Fruit fly (Drosophila melanogaster) whole organism, embryonic: ENCODE measurements around the gene neur.

ENCODE experiments used
- Atf3 ChIP-seq: fragments of 200-800 bp; sonication (Bioruptor generic); optimal IDR thresholded peaks from 3 replicates; lab custom pipeline; 2016; ENCODE audit warnings: missing biosample characterization, missing genetic modification characterization
- CG10267 ChIP-seq: fragments of 200-800 bp; sonication (Bioruptor generic); optimal IDR thresholded peaks from 2 replicates; lab custom pipeline; 2018; ENCODE audit warnings: missing biosample characterization, mild to moderate bottlenecking, missing genetic modification characterization, moderate library complexity
- CG10979 ChIP-seq: fragments of 200-800 bp; sonication (Bioruptor generic); optimal IDR thresholded peaks from 2 replicates; lab custom pipeline; 2018; ENCODE audit warnings: missing biosample characterization, mild to moderate bottlenecking, missing genetic modification characterization, moderate library complexity
- CG14860 ChIP-seq: fragments of 200-800 bp; sonication (Bioruptor generic); IDR thresholded peaks from 3 replicates; pipeline ENCODE4 v1.3.6; 2022; ENCODE audit warnings: missing biosample characterization, missing genetic modification characterization; ENCODE audit not compliant: partially characterized antibody
- CG18599 ChIP-seq: fragments of 200-800 bp; sonication (Bioruptor generic); optimal IDR thresholded peaks from 3 replicates; lab custom pipeline; 2017; ENCODE audit warnings: missing biosample characterization, missing genetic modification characterization, mild to moderate bottlenecking, moderate library complexity, missing genetic modification reagents
- CG2712 ChIP-seq: fragments of 200-800 bp; optimal IDR thresholded peaks from 3 replicates; lab custom pipeline; 2019; ENCODE audit warnings: missing biosample characterization, mild to moderate bottlenecking, missing genetic modification characterization, moderate library complexity
- CG32772 ChIP-seq: fragments of 200-800 bp; sonication (Bioruptor generic); IDR thresholded peaks from 2 replicates; pipeline ENCODE4 v1.3.6; 2022; ENCODE audit warnings: missing biosample characterization, missing genetic modification characterization
- CG3726 ChIP-seq: fragments of 200-800 bp; sonication (Bioruptor generic); IDR thresholded peaks from 3 replicates; pipeline ENCODE4, ENCODE4 v1.3.6; 2022; ENCODE audit warnings: missing biosample characterization, missing genetic modification characterization
- CG42726 ChIP-seq: fragments of 200-800 bp; sonication (Bioruptor generic); IDR thresholded peaks from 2 replicates; pipeline ENCODE4 v1.3.6; 2022; ENCODE audit warnings: missing biosample characterization, missing genetic modification characterization; ENCODE audit not compliant: partially characterized antibody
- CG4617 ChIP-seq: fragments of 200-800 bp; sonication (Bioruptor generic); optimal IDR thresholded peaks from 3 replicates; lab custom pipeline; 2016; ENCODE audit warnings: missing biosample characterization, missing genetic modification characterization, borderline replicate concordance
- CG6791 ChIP-seq: fragments of 200-800 bp; sonication (Bioruptor generic); IDR thresholded peaks from 3 replicates; pipeline ENCODE4 v1.3.6; 2022; ENCODE audit warnings: missing biosample characterization, missing genetic modification characterization; ENCODE audit not compliant: partially characterized antibody
- CG6854 ChIP-seq: fragments of 200-800 bp; sonication (Bioruptor generic); optimal IDR thresholded peaks from 3 replicates; lab custom pipeline; 2017; ENCODE audit warnings: missing biosample characterization, mild to moderate bottlenecking, missing genetic modification characterization
- CG8290 ChIP-seq, 3 experiments: fragments of 200-800 bp; sonication (Bioruptor generic); optimal IDR thresholded peaks; 2 replicates each; lab custom pipeline; 2016 to 2019; ENCODE audit warnings: missing biosample characterization in 3 of 3, missing genetic modification characterization in 3 of 3, mild to moderate bottlenecking in 2 of 3, moderate library complexity in 1 of 3
- CG9609 ChIP-seq: fragments of 200-800 bp; sonication (Bioruptor generic); optimal IDR thresholded peaks from 3 replicates; lab custom pipeline; 2016; ENCODE audit warnings: missing biosample characterization, missing genetic modification characterization
- CoRest ChIP-seq: fragments of 200-800 bp; sonication (Bioruptor generic); optimal IDR thresholded peaks from 3 replicates; lab custom pipeline; 2018; ENCODE audit warnings: missing biosample characterization, mild to moderate bottlenecking, missing genetic modification characterization, moderate library complexity
- H2.0 ChIP-seq: fragments of 200-800 bp; sonication (Bioruptor generic); IDR thresholded peaks from 2 replicates; pipeline ENCODE4 v1.3.6; 2022; ENCODE audit warnings: missing biosample characterization, missing genetic modification characterization
- HLHmδ ChIP-seq: fragments of 200-800 bp; sonication (Bioruptor generic); optimal IDR thresholded peaks from 2 replicates; lab custom pipeline; 2018; ENCODE audit warnings: missing biosample characterization, mild to moderate bottlenecking, missing genetic modification characterization, moderate library complexity
- Hand ChIP-seq: fragments of 200-800 bp; sonication (Bioruptor generic); optimal IDR thresholded peaks from 2 replicates; lab custom pipeline; 2017; ENCODE audit warnings: mild to moderate bottlenecking, missing biosample characterization, missing genetic modification reagents, missing genetic modification characterization
- Hr51 ChIP-seq, 2 experiments: fragments of 200-800 bp; sonication (Bioruptor generic); optimal IDR thresholded peaks; 2 replicates in 1 of 2; 3 replicates in 1 of 2; lab custom pipeline; 2016 to 2018; ENCODE audit warnings: missing biosample characterization in 2 of 2, missing genetic modification characterization in 2 of 2, mild to moderate bottlenecking in 1 of 2, moderate library complexity in 1 of 2
- Lim3 ChIP-seq: fragments of 200-800 bp; sonication (Bioruptor generic); IDR thresholded peaks from 2 replicates; pipeline ENCODE4 v1.3.6; 2022; ENCODE audit warnings: missing biosample characterization, missing genetic modification characterization
- NK7.1 ChIP-seq: fragments of 200-800 bp; sonication (Bioruptor generic); optimal IDR thresholded peaks from 3 replicates; lab custom pipeline; 2016; ENCODE audit warnings: missing biosample characterization, missing genetic modification characterization
- Sox100B ChIP-seq: fragments of 200-800 bp; sonication (Bioruptor generic); optimal IDR thresholded peaks from 3 replicates; lab custom pipeline; 2018; ENCODE audit warnings: missing biosample characterization, mild to moderate bottlenecking, missing genetic modification characterization
- Sry-β ChIP-seq: fragments of 200-800 bp; sonication (Bioruptor generic); optimal IDR thresholded peaks from 2 replicates; lab custom pipeline; 2018; ENCODE audit warnings: missing biosample characterization, mild to moderate bottlenecking, missing genetic modification characterization, moderate library complexity
- Vsx1 ChIP-seq: fragments of 200-800 bp; sonication (Bioruptor generic); optimal IDR thresholded peaks from 2 replicates; lab custom pipeline; 2017; ENCODE audit warnings: missing biosample characterization, mild to moderate bottlenecking, missing genetic modification characterization, missing genetic modification reagents
- ara ChIP-seq: fragments of 200-800 bp; sonication (Bioruptor generic); IDR thresholded peaks from 2 replicates; pipeline ENCODE4 v1.3.6; 2022; ENCODE audit warnings: missing biosample characterization, missing genetic modification characterization
- bcd ChIP-seq: fragments of 200-800 bp; sonication (Bioruptor generic); optimal IDR thresholded peaks from 2 replicates; lab custom pipeline; 2017; ENCODE audit warnings: missing biosample characterization, mild to moderate bottlenecking, missing genetic modification characterization
- dysf ChIP-seq: fragments of 200-800 bp; sonication (Bioruptor generic); IDR thresholded peaks from 3 replicates; pipeline ENCODE4 v1.3.6; 2022; ENCODE audit warnings: missing biosample characterization, missing genetic modification characterization
- emc ChIP-seq: fragments of 200-800 bp; sonication (Bioruptor generic); optimal IDR thresholded peaks from 2 replicates; lab custom pipeline; 2016; ENCODE audit warnings: missing biosample characterization, missing genetic modification characterization
- gcm ChIP-seq: fragments of 200-800 bp; sonication (Bioruptor generic); optimal IDR thresholded peaks from 2 replicates; lab custom pipeline; 2019; ENCODE audit warnings: missing biosample characterization, mild to moderate bottlenecking, missing genetic modification characterization, moderate library complexity
- ham ChIP-seq: fragments of 200-800 bp; sonication (Bioruptor generic); IDR thresholded peaks from 2 replicates; pipeline ENCODE4 v1.3.6; 2022; ENCODE audit warnings: missing biosample characterization, missing genetic modification characterization
- hkb ChIP-seq, 2 experiments: fragments of 200-800 bp in 1 of 2; fragments of >200 bp in 1 of 2; sonication (Bioruptor generic) in 1 of 2; IDR thresholded peaks in 1 of 2; optimal IDR thresholded peaks in 1 of 2; 2 replicates each; pipeline versions ENCODE4 v1.3.6 to Lab custom; 2017 to 2022; ENCODE audit warnings: missing biosample characterization in 1 of 2, missing genetic modification characterization in 1 of 2
- ind ChIP-seq: fragments of 200-800 bp; sonication (Bioruptor generic); optimal IDR thresholded peaks from 3 replicates; lab custom pipeline; 2016; ENCODE audit warnings: missing biosample characterization, missing genetic modification characterization
- insv ChIP-seq, 2 experiments: fragments of 200-800 bp; sonication (Bioruptor generic); optimal IDR thresholded peaks; 3 replicates each; lab custom pipeline; 2016 to 2018; ENCODE audit warnings: missing biosample characterization in 2 of 2, missing genetic modification characterization in 2 of 2
- oc ChIP-seq: fragments of 200-800 bp; sonication (Bioruptor generic); optimal IDR thresholded peaks from 2 replicates; lab custom pipeline; 2018; ENCODE audit warnings: missing biosample characterization, mild to moderate bottlenecking, missing genetic modification characterization, moderate library complexity
- phol ChIP-seq: fragments of 200-800 bp; sonication (Bioruptor generic); optimal IDR thresholded peaks from 3 replicates; lab custom pipeline; 2018; ENCODE audit warnings: missing biosample characterization, mild to moderate bottlenecking, missing genetic modification characterization, moderate library complexity
- pzg ChIP-seq: fragments of 200-800 bp; sonication (Bioruptor generic); optimal IDR thresholded peaks from 3 replicates; lab custom pipeline; 2018; ENCODE audit warnings: missing biosample characterization, mild to moderate bottlenecking, missing genetic modification characterization, moderate library complexity
- salm ChIP-seq: fragments of 200-800 bp; sonication (Bioruptor generic); optimal IDR thresholded peaks from 2 replicates; lab custom pipeline; 2018; ENCODE audit warnings: missing biosample characterization, mild to moderate bottlenecking, missing genetic modification characterization
- schlank ChIP-seq: fragments of 200-800 bp; sonication (Bioruptor generic); optimal IDR thresholded peaks from 2 replicates; lab custom pipeline; 2018; ENCODE audit warnings: missing biosample characterization, mild to moderate bottlenecking, missing genetic modification characterization
- slou ChIP-seq: fragments of 200-800 bp; sonication (Bioruptor generic); optimal IDR thresholded peaks from 3 replicates; lab custom pipeline; 2016; ENCODE audit warnings: missing biosample characterization, missing genetic modification characterization
- stc ChIP-seq: fragments of 200-800 bp; sonication (Bioruptor generic); IDR thresholded peaks from 2 replicates; pipeline ENCODE4 v1.3.6; 2022; ENCODE audit warnings: missing biosample characterization, missing genetic modification characterization
- ttk ChIP-seq: fragments of 200-800 bp; sonication (Bioruptor generic); IDR thresholded peaks from 2 replicates; pipeline ENCODE4 v2.1.2; 2022; ENCODE audit warnings: missing biosample characterization, missing genetic modification characterization
- twi ChIP-seq: fragments of 200-800 bp; optimal IDR thresholded peaks from 2 replicates; lab custom pipeline; 2019; ENCODE audit warnings: missing biosample characterization, mild to moderate bottlenecking, missing genetic modification characterization, moderate library complexity
- vfl ChIP-seq: fragments of 200-800 bp; sonication (Bioruptor generic); optimal IDR thresholded peaks from 2 replicates; lab custom pipeline; 2016; ENCODE audit warnings: missing biosample characterization, missing genetic modification characterization
- z ChIP-seq: fragments of 200-800 bp; sonication (Bioruptor generic); IDR thresholded peaks from 3 replicates; pipeline ENCODE4 v1.3.6; 2022; ENCODE audit warnings: missing biosample characterization, missing genetic modification characterization
- zen ChIP-seq: fragments of 200-800 bp; sonication (Bioruptor generic); optimal IDR thresholded peaks from 3 replicates; lab custom pipeline; 2018; ENCODE audit warnings: missing biosample characterization, mild to moderate bottlenecking, missing genetic modification characterization, moderate library complexity
- zf30C ChIP-seq: fragments of 200-800 bp; sonication (Bioruptor generic); optimal IDR thresholded peaks from 3 replicates; lab custom pipeline; 2018; ENCODE audit warnings: missing biosample characterization, mild to moderate bottlenecking, missing genetic modification characterization

The neur gene

DNA sequence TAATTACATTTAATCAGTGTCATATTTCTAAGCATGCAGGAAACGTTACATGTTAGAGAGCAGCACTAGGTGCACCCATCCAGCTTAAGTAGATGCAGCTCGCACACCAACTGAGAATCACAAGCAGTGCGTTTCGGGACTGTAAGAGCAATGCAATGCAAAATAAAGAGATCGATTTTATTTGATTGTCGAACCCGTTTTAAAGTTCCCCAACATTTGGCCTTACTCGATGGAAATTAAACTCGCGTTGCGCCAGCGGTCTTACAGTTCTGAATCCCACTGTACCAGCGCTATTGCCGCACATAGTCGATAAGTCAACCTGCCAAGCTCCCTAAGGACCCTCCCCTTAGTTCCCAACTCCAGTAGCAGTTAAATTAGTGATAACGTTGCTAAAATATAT is 23.5 kb upstream of the neur start (continued):
- TF ChIP-seq zen (tag; lab: Kevin White, UChicago) (no peak), ara (GFP tag; lab: Robert Waterston, UW) (0 out of 2 replicates have a peak, but pooled peaks have one; percentile 29), schlank (tag; lab: Kevin White, UChicago) (no peak)

- TF ChIP-seq CG4617 (GFP tag; lab: Kevin White, UChicago), result peak; percentile 52
- peak; percentile 98 for TF ChIP-seq CG6854 (GFP tag; lab: Kevin White, UChicago)
- TF ChIP-seq CG10267 (tag; lab: Kevin White, UChicago), result peak; percentile 98
- TF ChIP-seq CG10979 (tag; lab: Kevin White, UChicago), result peak; percentile 99
- peak; percentile 79 for TF ChIP-seq Sry-β (GFP tag; lab: Kevin White, UChicago)
- no peak for TF ChIP-seq ttk
- TF ChIP-seq HLHmδ (GFP tag; lab: Kevin White, UChicago), result peak; percentile 98
- TF ChIP-seq ind, result peak; percentile 95
- TF ChIP-seq CG42726 (GFP tag; lab: Robert Waterston, UW), result no peak
- TF ChIP-seq Vsx1 (GFP tag; lab: Kevin White, UChicago), result peak; percentile 99
- no peak for TF ChIP-seq Lim3 (GFP tag; lab: Robert Waterston, UW)
- peak; percentile 99 for TF ChIP-seq Sox100B (GFP tag; lab: Kevin White, UChicago)
- peak; percentile 97 for TF ChIP-seq bcd (GFP tag; lab: Kevin White, UChicago)
- peak; percentile 98 for TF ChIP-seq phol (tag; lab: Kevin White, UChicago)
- TF ChIP-seq oc (tag; lab: Kevin White, UChicago), result peak; percentile 96
- TF ChIP-seq CG14860 (GFP tag; lab: Robert Waterston, UW), result no peak
- TF ChIP-seq CG6791 (GFP tag; lab: Robert Waterston, UW), result no peak
- no peak for TF ChIP-seq NK7.1 (GFP tag; lab: Kevin White, UChicago)
- peak; percentile 66 for TF ChIP-seq vfl (GFP tag; lab: Kevin White, UChicago)
- no peak for TF ChIP-seq zf30C (GFP tag; lab: Kevin White, UChicago)
- TF ChIP-seq CG2712 (tag; lab: Kevin White, UChicago), result peak; percentile 100
- no peak for TF ChIP-seq dysf (GFP tag; lab: Robert Waterston, UW)
- no peak for TF ChIP-seq ham (GFP tag; lab: Robert Waterston, UW)
- TF ChIP-seq stc, result no peak
- TF ChIP-seq hkb (optimal IDR thresholded peaks at IDR 0.05; lab: Kevin White, UChicago), result no peak
- TF ChIP-seq hkb (GFP tag; IDR thresholded peaks at IDR 0.05; lab: Robert Waterston, UW), result no peak
- TF ChIP-seq twi, result peak; percentile 97
- TF ChIP-seq CG9609 (GFP tag; lab: Kevin White, UChicago), result peak; percentile 36
- peak; percentile 99 for TF ChIP-seq CoRest (tag; lab: Kevin White, UChicago)
- peak; percentile 97 for TF ChIP-seq Hand
- TF ChIP-seq H2.0, result no peak
- no peak for TF ChIP-seq CG32772 (GFP tag; lab: Robert Waterston, UW)
- peak; percentile 99 for TF ChIP-seq gcm (GFP tag; lab: Kevin White, UChicago)
- peak in 1 of 2 experiments; percentile 81 for TF ChIP-seq insv (GFP tag; optimal IDR thresholded peaks at IDR 0.05; lab: Kevin White, UChicago)
- TF ChIP-seq CG18599 (GFP tag; lab: Kevin White, UChicago), result peak; percentile 99
- no peak for TF ChIP-seq emc (GFP tag; lab: Kevin White, UChicago)
- TF ChIP-seq pzg (GFP tag; lab: Kevin White, UChicago), result no peak
- TF ChIP-seq CG8290 (GFP tag; optimal IDR thresholded peaks at IDR 0.05; lab: Kevin White, UChicago), result peak; percentile 93
- TF ChIP-seq CG8290 (tag; optimal IDR thresholded peaks at IDR 0.05; lab: Kevin White, UChicago), result peak; percentile 74 to 98
- no peak for TF ChIP-seq CG3726 (GFP tag; lab: Robert Waterston, UW)
- TF ChIP-seq slou (GFP tag; lab: Kevin White, UChicago), result peak; percentile 75
- TF ChIP-seq Atf3, result peak; percentile 56
- peak; percentile 84 to 99 for TF ChIP-seq Hr51 (GFP tag; optimal IDR thresholded peaks at IDR 0.05; lab: Kevin White, UChicago)
- TF ChIP-seq z (GFP tag; lab: Robert Waterston, UW), result no peak
- TF ChIP-seq salm (tag; lab: Kevin White, UChicago), result peak; percentile 98
Measured at dm6 chr3R:9057398-9058058, 18.3 kb upstream of the neur start.
